Worm (Caenorhabditis elegans): ENCODE results near the gene ugt-3.

DNA sequence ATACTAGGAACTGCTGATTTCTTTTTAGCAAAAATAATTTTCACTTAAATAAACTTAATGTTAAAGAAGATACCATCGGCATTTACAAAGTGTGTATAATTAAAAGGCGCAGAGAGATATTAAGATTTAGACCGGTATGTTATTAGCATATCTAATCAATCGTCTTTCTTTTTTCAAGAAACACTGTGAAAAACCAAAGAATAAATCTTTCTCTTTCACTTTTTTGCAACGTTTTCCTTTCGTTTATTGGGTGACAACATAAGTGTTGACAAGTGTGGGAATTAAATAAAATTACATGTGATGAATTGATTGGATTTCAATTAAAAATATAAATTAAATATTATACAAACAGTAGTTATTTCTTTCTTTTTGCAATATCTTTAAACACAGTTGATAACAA, 47.7 kb downstream of the ugt-3 start, which contains the start of gene C15C8.8:
- TF ChIP-seq ceh-36 (tag; optimal IDR thresholded peaks at IDR 0.05), result no peak
- TF ChIP-seq flt-1 (GFP tag; IDR thresholded peaks at IDR 0.05), result no peak
- no peak for TF ChIP-seq ama-1 (optimal IDR thresholded peaks at IDR 0.05)
- TF ChIP-seq ceh-13 (GFP tag; optimal IDR thresholded peaks at IDR 0.05), result no peak
- TF ChIP-seq F13C5.2 (tag; optimal IDR thresholded peaks at IDR 0.05), result no peak
- no peak for TF ChIP-seq pes-1 (GFP tag; IDR thresholded peaks at IDR 0.05)
- no peak for TF ChIP-seq tbx-11 (GFP tag; IDR thresholded peaks at IDR 0.05)
- TF ChIP-seq hmbx-1 (tag; optimal IDR thresholded peaks at IDR 0.05), result no peak
- TF ChIP-seq hnd-1 (tag; optimal IDR thresholded peaks at IDR 0.05), result no peak
- TF ChIP-seq ets-7 (tag; optimal IDR thresholded peaks at IDR 0.05), result no peak

Data from whole organism, early embryonic.